Worm (Caenorhabditis elegans) whole organism, young adult: Measurements from ENCODE around the gene cest-26.
A peak's percentile ranks its signal among the peaks of the same experiment; 100 is the strongest.

ENCODE experiments used
- B0035.1 ChIP-seq: sonication (generic microtip); optimal IDR thresholded peaks from 2 replicates; lab custom pipeline; 2016; ENCODE audit warnings: missing genetic modification characterization, mild to moderate bottlenecking, missing compliant biosample characterization, missing genotype, missing genetic modification reagents
- B0261.1 ChIP-seq: sonication (generic microtip); optimal IDR thresholded peaks from 2 replicates; lab custom pipeline; 2016; ENCODE audit warnings: mild to moderate bottlenecking, missing genetic modification characterization, moderate library complexity, missing compliant biosample characterization
- D2030.7 ChIP-seq: fragments of 200-800 bp; sonication (Bioruptor generic); IDR thresholded peaks from 2 replicates; pipeline ENCODE4 v1.3.6; 2022; ENCODE audit warnings: missing genetic modification reagents, missing genetic modification characterization, missing compliant biosample characterization
- F52B5.7 ChIP-seq: sonication (generic microtip); optimal IDR thresholded peaks from 2 replicates; lab custom pipeline; 2016; ENCODE audit warnings: mild to moderate bottlenecking, missing genetic modification characterization, missing compliant biosample characterization
- Y56A3A.18 ChIP-seq: fragments of 200-800 bp; sonication (Bioruptor generic); IDR thresholded peaks from 2 replicates; pipeline ENCODE4 v1.3.6; 2022; ENCODE audit warnings: missing genetic modification reagents, missing genetic modification characterization, missing compliant biosample characterization
- ZK185.1 ChIP-seq: sonication (generic microtip); optimal IDR thresholded peaks from 2 replicates; lab custom pipeline; 2016; ENCODE audit warnings: mild to moderate bottlenecking, missing genetic modification characterization, missing compliant biosample characterization; ENCODE audit not compliant: poor library complexity, severe bottlenecking
- ama-1 ChIP-seq, 3 experiments: fragments of 150-350 bp in 1 of 3; sonication (generic microtip) in 2 of 3; optimal IDR thresholded peaks; 2 replicates each; lab custom pipeline; 2014 to 2018; ENCODE audit warnings: missing biosample characterization in 2 of 3, missing genetic modification characterization in 2 of 3, missing genetic modification reagents in 2 of 3
- aptf-3 ChIP-seq: fragments of 200-800 bp; sonication (Bioruptor generic); IDR thresholded peaks from 2 replicates; pipeline ENCODE4 v1.3.6; 2022; ENCODE audit warnings: missing genetic modification characterization, missing compliant biosample characterization
- ceh-58 ChIP-seq: fragments of 200-800 bp; sonication (Bioruptor generic); IDR thresholded peaks from 2 replicates; pipeline ENCODE4 v1.3.6; 2022; ENCODE audit warnings: missing genetic modification characterization, missing compliant biosample characterization
- die-1 ChIP-seq: sonication (generic microtip); optimal IDR thresholded peaks from 2 replicates; lab custom pipeline; 2016; ENCODE audit warnings: missing genotype, mild to moderate bottlenecking, missing genetic modification characterization, missing compliant biosample characterization
- dpl-1 ChIP-seq: fragments of 150-350 bp; optimal IDR thresholded peaks from 2 replicates; lab custom pipeline; 2014; ENCODE audit warnings: missing biosample characterization, missing genetic modification reagents, missing genetic modification characterization
- efl-1 ChIP-seq: fragments of 150-350 bp; optimal IDR thresholded peaks from 2 replicates; lab custom pipeline; 2014; ENCODE audit warnings: missing biosample characterization, missing genetic modification reagents, missing genetic modification characterization
- egl-18 ChIP-seq: fragments of 200-800 bp; sonication (Bioruptor generic); IDR thresholded peaks from 2 replicates; pipeline ENCODE4 v1.3.6; 2022; ENCODE audit warnings: missing genetic modification reagents, missing genetic modification characterization, missing compliant biosample characterization
- gei-17 ChIP-seq: fragments of 200-800 bp; sonication (Bioruptor generic); optimal IDR thresholded peaks from 2 replicates; lab custom pipeline; 2018; ENCODE audit warnings: mild to moderate bottlenecking, missing genetic modification characterization, missing compliant biosample characterization
- him-1 ChIP-seq: sonication (generic microtip); optimal IDR thresholded peaks from 2 replicates; lab custom pipeline; 2016; ENCODE audit warnings: missing genotype, missing genetic modification reagents, missing genetic modification characterization, missing compliant biosample characterization
- hmg-1.2 ChIP-seq: fragments of 200-800 bp; sonication (Bioruptor generic); IDR thresholded peaks from 2 replicates; pipeline ENCODE4 v1.3.6; 2022; ENCODE audit warnings: missing genetic modification reagents, missing genetic modification characterization, missing compliant biosample characterization
- hsf-1 ChIP-seq: fragments of 200-800 bp; sonication (Bioruptor generic); IDR thresholded peaks from 2 replicates; pipeline ENCODE4 v1.3.6; 2022; ENCODE audit warnings: missing genetic modification reagents, missing genetic modification characterization, missing compliant biosample characterization
- lag-1 ChIP-seq: fragments of 200-800 bp; sonication (Bioruptor generic); IDR thresholded peaks from 2 replicates; pipeline ENCODE4 v1.3.6; 2022; ENCODE audit warnings: missing genetic modification reagents, missing genetic modification characterization, missing compliant biosample characterization
- lin-26 ChIP-seq: fragments of 200-800 bp; sonication (Bioruptor generic); IDR thresholded peaks from 2 replicates; pipeline ENCODE4 v1.3.6; 2022; ENCODE audit warnings: missing genetic modification reagents, missing genetic modification characterization, missing compliant biosample characterization
- lin-40 ChIP-seq: sonication (generic microtip); optimal IDR thresholded peaks from 2 replicates; lab custom pipeline; 2016; ENCODE audit warnings: missing genetic modification characterization, mild to moderate bottlenecking, missing compliant biosample characterization, missing genotype, missing genetic modification reagents
- lin-54 ChIP-seq: fragments of 200-800 bp; sonication (Bioruptor generic); optimal IDR thresholded peaks from 2 replicates; lab custom pipeline; 2018; ENCODE audit warnings: mild to moderate bottlenecking, missing genetic modification characterization, missing compliant biosample characterization
- madf-10 ChIP-seq: sonication (generic microtip); optimal IDR thresholded peaks from 2 replicates; lab custom pipeline; 2016; ENCODE audit warnings: mild to moderate bottlenecking, missing genetic modification characterization, missing compliant biosample characterization
- mes-4 ChIP-seq: sonication (generic microtip); optimal IDR thresholded peaks from 2 replicates; lab custom pipeline; 2016; ENCODE audit warnings: missing genotype, missing genetic modification characterization, missing compliant biosample characterization
- mxl-1 ChIP-seq: sonication (generic microtip); optimal IDR thresholded peaks from 2 replicates; lab custom pipeline; 2016; ENCODE audit warnings: missing genetic modification characterization, missing compliant biosample characterization
- nhr-90 ChIP-seq: sonication (generic microtip); optimal IDR thresholded peaks from 2 replicates; lab custom pipeline; 2016; ENCODE audit warnings: missing genotype, mild to moderate bottlenecking, missing genetic modification characterization, missing compliant biosample characterization
- rcor-1 ChIP-seq: fragments of 200-800 bp; sonication (Bioruptor generic); IDR thresholded peaks from 2 replicates; pipeline ENCODE4 v1.3.6; 2022; ENCODE audit warnings: missing genetic modification reagents, missing genetic modification characterization, missing compliant biosample characterization
- rec-8 ChIP-seq, 2 experiments: sonication (generic microtip); optimal IDR thresholded peaks; 2 replicates each; lab custom pipeline; 2016; ENCODE audit warnings: mild to moderate bottlenecking in 2 of 2, missing genetic modification characterization in 2 of 2, missing genetic modification reagents in 2 of 2, missing genotype in 2 of 2, missing biosample characterization in 1 of 2, missing compliant biosample characterization in 1 of 2, moderate library complexity in 1 of 2
- repo-1 ChIP-seq: sonication (generic microtip); optimal IDR thresholded peaks from 2 replicates; lab custom pipeline; 2017; ENCODE audit warnings: mild to moderate bottlenecking, missing genetic modification characterization, missing compliant biosample characterization
- rpc-1 ChIP-seq, 2 experiments: fragments of 150-350 bp in 1 of 2; sonication (generic microtip) in 1 of 2; optimal IDR thresholded peaks; 2 replicates each; lab custom pipeline; 2014 to 2018; ENCODE audit warnings: missing biosample characterization in 1 of 2, missing genetic modification characterization in 1 of 2, missing genetic modification reagents in 1 of 2, missing genotype in 1 of 2
- snpc-1.1 ChIP-seq: sonication (generic microtip); optimal IDR thresholded peaks from 2 replicates; lab custom pipeline; 2017; ENCODE audit warnings: missing genetic modification characterization, mild to moderate bottlenecking, missing compliant biosample characterization, antibody characterized with exemption, moderate library complexity, missing genotype, missing genetic modification reagents; ENCODE audit not compliant: insufficient read depth
- snpc-1.3 ChIP-seq: sonication (generic microtip); optimal IDR thresholded peaks from 2 replicates; lab custom pipeline; 2017; ENCODE audit warnings: missing genetic modification characterization, mild to moderate bottlenecking, missing compliant biosample characterization, antibody characterized with exemption, moderate library complexity, missing genotype, missing genetic modification reagents; ENCODE audit not compliant: insufficient read depth
- snpc-3.4 ChIP-seq: sonication (generic microtip); optimal IDR thresholded peaks from 2 replicates; lab custom pipeline; 2017; ENCODE audit warnings: missing genetic modification characterization, mild to moderate bottlenecking, missing compliant biosample characterization, antibody characterized with exemption, moderate library complexity, missing genotype, missing genetic modification reagents
- snpc-4 ChIP-seq, 5 experiments: fragments of 150-350 bp in 1 of 5; sonication (generic microtip) in 4 of 5; optimal IDR thresholded peaks; 2 replicates each; lab custom pipeline; 2014 to 2018; ENCODE audit warnings: missing genetic modification characterization in 5 of 5, missing biosample characterization in 3 of 5, antibody characterized with exemption in 2 of 5, mild to moderate bottlenecking in 2 of 5, missing compliant biosample characterization in 2 of 5, missing genotype in 2 of 5, moderate library complexity in 2 of 5, missing genetic modification reagents in 1 of 5
- somi-1 ChIP-seq: fragments of 200-800 bp; sonication (Bioruptor generic); optimal IDR thresholded peaks from 2 replicates; lab custom pipeline; 2018; ENCODE audit warnings: mild to moderate bottlenecking, missing genetic modification characterization, missing compliant biosample characterization
- tbp1 ChIP-seq: fragments of 200-800 bp; sonication (Bioruptor generic); optimal IDR thresholded peaks from 2 replicates; lab custom pipeline; 2018; ENCODE audit warnings: mild to moderate bottlenecking, missing genetic modification characterization, missing compliant biosample characterization
- zfh-2 ChIP-seq: fragments of 200-800 bp; sonication (Bioruptor generic); conservative IDR thresholded peaks from 2 replicates; pipeline ENCODE4 v1.3.6; 2022; ENCODE audit warnings: missing genetic modification reagents, missing genetic modification characterization, missing compliant biosample characterization
- zim-3 ChIP-seq: sonication (generic microtip); optimal IDR thresholded peaks from 2 replicates; lab custom pipeline; 2017; ENCODE audit warnings: mild to moderate bottlenecking, missing genetic modification characterization, moderate library complexity, missing compliant biosample characterization
- ztf-18 ChIP-seq: sonication (generic microtip); optimal IDR thresholded peaks from 2 replicates; lab custom pipeline; 2016; ENCODE audit warnings: missing genotype, mild to moderate bottlenecking, missing genetic modification characterization, missing compliant biosample characterization
- ztf-25 ChIP-seq: fragments of 200-800 bp; sonication (Bioruptor generic); IDR thresholded peaks from 2 replicates; pipeline ENCODE4 v1.3.6; 2022; ENCODE audit warnings: missing genetic modification reagents, missing genetic modification characterization, missing compliant biosample characterization

Gene cest-26

ce11 chrX:4413206-4413605 lies 24.2 kb downstream of the cest-26 start:
- TF ChIP-seq zfh-2 (GFP tag; lab: Robert Waterston, UW) (peak; percentile 70), F52B5.7 (tag; lab: Kevin White, UChicago) (no peak), efl-1 (GFP tag; lab: Kevin White, UChicago) (no peak), aptf-3 (GFP tag; lab: Robert Waterston, UW) (no peak), somi-1 (GFP tag; lab: Kevin White, UChicago) (no peak)

DNA sequence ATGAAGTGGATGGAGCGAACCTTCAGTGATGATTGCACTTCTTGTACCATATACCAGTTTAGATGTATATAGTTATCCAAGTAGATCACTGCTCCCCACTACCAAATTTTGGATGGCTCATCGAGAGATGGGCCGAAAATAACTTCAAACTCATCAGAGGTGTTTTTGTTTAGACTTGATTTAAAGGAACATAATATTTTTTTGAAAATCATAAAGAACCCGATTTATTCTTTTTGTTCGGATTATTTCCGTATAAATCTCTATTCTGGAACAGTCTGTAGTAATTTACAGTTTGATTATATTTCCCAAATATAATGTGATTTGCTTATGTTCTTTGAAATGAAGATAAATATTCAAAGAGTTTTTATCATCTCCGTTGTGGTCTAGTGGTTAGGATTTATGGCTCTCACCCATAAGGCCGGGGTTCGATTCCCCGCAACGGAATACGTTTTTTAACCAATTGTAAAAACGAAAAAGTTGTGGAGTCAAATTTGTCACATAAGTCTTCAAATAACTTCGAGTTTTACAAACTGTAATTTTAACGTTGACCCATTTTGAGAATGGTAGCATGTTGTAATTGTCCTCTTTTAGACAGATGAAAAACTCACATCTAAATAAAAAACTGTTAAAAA lies 27.1 kb downstream of the cest-26 start:
- TF ChIP-seq D2030.7 (GFP tag; lab: Robert Waterston, UW) (peak; percentile 80), lag-1 (GFP tag; lab: Robert Waterston, UW) (no peak), him-1 (tag; lab: Kevin White, UChicago) (peak; percentile 70), Y56A3A.18 (peak; percentile 54), rec-8 (tag; optimal IDR thresholded peaks at IDR 0.05; lab: Kevin White, UChicago) (peak in 1 of 2 experiments; percentile 6), mes-4 (tag; lab: Kevin White, UChicago) (peak; percentile 24), nhr-90 (tag; lab: Kevin White, UChicago) (peak; percentile 37), snpc-1.1 (tag; lab: Kevin White, UChicago) (peak; percentile 60), gei-17 (GFP tag; lab: Kevin White, UChicago) (no peak), snpc-1.3 (tag; lab: Kevin White, UChicago) (peak; percentile 73), zim-3 (tag; lab: Kevin White, UChicago) (no peak), lin-40 (tag; lab: Kevin White, UChicago) (no peak), B0035.1 (tag; lab: Kevin White, UChicago) (no peak), hmg-1.2 (GFP tag; lab: Robert Waterston, UW) (0 out of 2 replicates have a peak, but pooled peaks have one; percentile 33), ama-1 (optimal IDR thresholded peaks at IDR 0.05; lab: Kevin White, UChicago) (no peak), ama-1 (GFP tag; optimal IDR thresholded peaks at IDR 0.05; lab: Kevin White, UChicago) (peak in 1 of 2 experiments; percentile 31), repo-1 (tag; lab: Kevin White, UChicago) (peak; percentile 25), B0261.1 (peak; percentile 68), lin-54 (GFP tag; lab: Kevin White, UChicago) (peak; percentile 15), ZK185.1 (tag; lab: Kevin White, UChicago) (peak; percentile 4), ztf-25 (0 out of 2 replicates have a peak, but pooled peaks have one; percentile 62), ztf-18 (tag; lab: Kevin White, UChicago) (peak; percentile 45), mxl-1 (tag; lab: Kevin White, UChicago) (peak; percentile 50), snpc-4 (GFP tag; optimal IDR thresholded peaks at IDR 0.05; lab: Kevin White, UChicago) (peak; percentile 65), snpc-4 (tag; optimal IDR thresholded peaks at IDR 0.05; lab: Kevin White, UChicago) (peak in 3 of 4 experiments; percentile 53 to 83 (median 81)), ceh-58 (GFP tag; lab: Robert Waterston, UW) (no peak), die-1 (tag; lab: Kevin White, UChicago) (peak; percentile 82), tbp1 (GFP tag; lab: Kevin White, UChicago) (peak; percentile 87), madf-10 (tag; lab: Kevin White, UChicago) (peak; percentile 24), dpl-1 (no peak), rcor-1 (GFP tag; lab: Robert Waterston, UW) (0 out of 2 replicates have a peak, but pooled peaks have one; percentile 16), egl-18 (GFP tag; lab: Robert Waterston, UW) (no peak), rpc-1 (optimal IDR thresholded peaks at IDR 0.05; lab: Kevin White, UChicago) (peak; percentile 86), rpc-1 (tag; optimal IDR thresholded peaks at IDR 0.05; lab: Kevin White, UChicago) (peak; percentile 94), lin-26 (peak; percentile 76), hsf-1 (GFP tag; lab: Robert Waterston, UW) (peak; percentile 53; the same call in 1 of the 2 replicates), snpc-3.4 (tag; lab: Kevin White, UChicago) (peak; percentile 44)
- TF ChIP-seq, all 124 proteins: peak for 26
